Worm (Caenorhabditis elegans) whole organism, L4 larva: ENCODE data around the gene lect-2.
A peak's percentile ranks its signal among the peaks of the same experiment; 100 is the strongest.

Experiments used
- D1046.2 ChIP-seq: fragments of 200-800 bp; sonication (Bioruptor generic); IDR thresholded peaks from 2 replicates; pipeline ENCODE4 v1.3.6; 2022; ENCODE audit warnings: missing genetic modification characterization, missing compliant biosample characterization
- F49E8.2 ChIP-seq: sonication (generic microtip); optimal IDR thresholded peaks from 2 replicates; lab custom pipeline; 2016; ENCODE audit warnings: missing compliant biosample characterization, mild to moderate bottlenecking, missing genetic modification characterization, borderline replicate concordance
- T20F7.1 ChIP-seq: fragments of 200-800 bp; sonication (Bioruptor generic); optimal IDR thresholded peaks from 2 replicates; lab custom pipeline; 2018; ENCODE audit warnings: mild to moderate bottlenecking, missing genetic modification characterization, missing compliant biosample characterization
- T26A8.4 ChIP-seq: fragments of 200-800 bp; sonication (Bioruptor generic); IDR thresholded peaks from 2 replicates; pipeline ENCODE4 v1.3.6; 2022; ENCODE audit warnings: missing genetic modification characterization, missing compliant biosample characterization
- Y105C5A.15 ChIP-seq: fragments of 200-800 bp; sonication (Bioruptor generic); IDR thresholded peaks from 2 replicates; pipeline ENCODE4 v1.3.6; 2022; ENCODE audit warnings: missing genetic modification characterization, missing compliant biosample characterization
- Y48G9A.11 ChIP-seq: fragments of 200-800 bp; sonication (Bioruptor generic); IDR thresholded peaks from 2 replicates; pipeline ENCODE4 v1.3.6; 2022; ENCODE audit warnings: missing genetic modification reagents, missing genetic modification characterization, missing compliant biosample characterization
- Y5F2A.4 ChIP-seq: fragments of 200-800 bp; sonication (Bioruptor generic); optimal IDR thresholded peaks from 2 replicates; lab custom pipeline; 2018; ENCODE audit warnings: mild to moderate bottlenecking, missing genetic modification characterization, missing compliant biosample characterization
- aha-1 ChIP-seq: fragments of 150-350 bp; peaks from one replicate; lab custom pipeline; 2014; ENCODE audit warnings: missing biosample characterization, missing genetic modification characterization
- aly-2 ChIP-seq: sonication (generic microtip); optimal IDR thresholded peaks from 2 replicates; lab custom pipeline; 2018; ENCODE audit warnings: missing biosample characterization, missing genetic modification characterization
- attf-4 ChIP-seq: sonication (generic microtip); optimal IDR thresholded peaks from 3 replicates; lab custom pipeline; 2017; ENCODE audit warnings: missing biosample characterization, missing genetic modification characterization
- ceh-20 ChIP-seq: fragments of 200-800 bp; sonication (Bioruptor generic); IDR thresholded peaks from 2 replicates; pipeline ENCODE4 v1.3.6; 2022; ENCODE audit warnings: missing genetic modification reagents, missing genetic modification characterization, missing compliant biosample characterization
- ceh-44 ChIP-seq: fragments of 200-800 bp; sonication (Bioruptor generic); IDR thresholded peaks from 2 replicates; pipeline ENCODE4 v1.3.6; 2022; ENCODE audit warnings: missing genetic modification reagents, missing genetic modification characterization, missing compliant biosample characterization
- ceh-62 ChIP-seq: sonication (generic microtip); optimal IDR thresholded peaks from 2 replicates; lab custom pipeline; 2017; ENCODE audit warnings: missing biosample characterization, missing genetic modification characterization
- ceh-82 ChIP-seq: sonication (generic microtip); optimal IDR thresholded peaks from 2 replicates; lab custom pipeline; 2017; ENCODE audit warnings: missing biosample characterization, missing genetic modification characterization
- ces-1 ChIP-seq: fragments of 150-350 bp; sonication (generic microtip); optimal IDR thresholded peaks from 4 replicates; lab custom pipeline; 2014; ENCODE audit warnings: missing biosample characterization, missing genetic modification reagents, missing genetic modification characterization
- daf-16 ChIP-seq, 3 experiments: sonication (generic microtip); optimal IDR thresholded peaks; 2 replicates each; lab custom pipeline; 2016 to 2017; ENCODE audit warnings: missing genetic modification characterization in 3 of 3, missing genetic modification reagents in 3 of 3, mild to moderate bottlenecking in 2 of 3, missing compliant biosample characterization in 2 of 3, missing biosample characterization in 1 of 3, moderate library complexity in 1 of 3
- dmd-9 ChIP-seq: fragments of 200-800 bp; sonication (Bioruptor generic); IDR thresholded peaks from 2 replicates; pipeline ENCODE4 v1.3.6; 2022; ENCODE audit warnings: missing genetic modification reagents, missing genetic modification characterization, missing compliant biosample characterization
- duxl-1 ChIP-seq: sonication (generic microtip); optimal IDR thresholded peaks from 2 replicates; lab custom pipeline; 2016; ENCODE audit warnings: mild to moderate bottlenecking, missing genetic modification characterization, moderate library complexity, missing compliant biosample characterization; ENCODE audit not compliant: poor library complexity
- dve-1 ChIP-seq: sonication (generic microtip); optimal IDR thresholded peaks from 2 replicates; lab custom pipeline; 2017; ENCODE audit warnings: antibody characterized with exemption, mild to moderate bottlenecking, missing genetic modification characterization, missing compliant biosample characterization; ENCODE audit not compliant: insufficient read depth
- fos-1 ChIP-seq: fragments of 150-350 bp; optimal IDR thresholded peaks from 2 replicates; lab custom pipeline; 2014; ENCODE audit warnings: missing biosample characterization, missing genetic modification characterization
- hif-1 ChIP-seq, 2 experiments: sonication (generic microtip); optimal IDR thresholded peaks; 2 replicates each; lab custom pipeline; 2016 to 2017; ENCODE audit warnings: missing compliant biosample characterization in 2 of 2, missing genetic modification characterization in 2 of 2, missing genetic modification reagents in 2 of 2, missing genotype in 2 of 2, mild to moderate bottlenecking in 1 of 2
- hlh-11 ChIP-seq: fragments of 200-800 bp; sonication (Bioruptor generic); optimal IDR thresholded peaks from 2 replicates; lab custom pipeline; 2018; ENCODE audit warnings: mild to moderate bottlenecking, missing genetic modification characterization, missing compliant biosample characterization
- hmg-1.1 ChIP-seq: fragments of 200-800 bp; sonication (Bioruptor generic); IDR thresholded peaks from 2 replicates; pipeline ENCODE4 v1.3.6; 2022; ENCODE audit warnings: missing genetic modification reagents, missing genetic modification characterization, missing compliant biosample characterization
- lin-1 ChIP-seq: fragments of 200-800 bp; sonication (Bioruptor generic); IDR thresholded peaks from 2 replicates; pipeline ENCODE4 v1.3.6; 2022; ENCODE audit warnings: missing genetic modification reagents, missing genetic modification characterization, missing compliant biosample characterization
- lin-13 ChIP-seq: fragments of 150-350 bp; optimal IDR thresholded peaks from 2 replicates; lab custom pipeline; 2014; ENCODE audit warnings: missing biosample characterization, missing genetic modification reagents, missing genetic modification characterization
- lin-15B ChIP-seq: fragments of 150-350 bp; sonication (generic microtip); optimal IDR thresholded peaks from 3 replicates; lab custom pipeline; 2014; ENCODE audit warnings: missing biosample characterization, missing genetic modification characterization
- lin-39 ChIP-seq: fragments of 150-350 bp; optimal IDR thresholded peaks from 2 replicates; lab custom pipeline; 2014; ENCODE audit warnings: missing biosample characterization, missing genetic modification reagents, missing genetic modification characterization
- lir-3 ChIP-seq: sonication (generic microtip); optimal IDR thresholded peaks from 2 replicates; lab custom pipeline; 2016; ENCODE audit warnings: mild to moderate bottlenecking, missing genetic modification characterization, missing compliant biosample characterization
- lsy-2 ChIP-seq, 2 experiments: fragments of 150-350 bp in 1 of 2; sonication (generic microtip) in 1 of 2; optimal IDR thresholded peaks; 2 replicates each; lab custom pipeline; 2014 to 2017; ENCODE audit warnings: missing biosample characterization in 2 of 2, missing genetic modification characterization in 2 of 2
- mes-2 ChIP-seq: sonication (generic microtip); optimal IDR thresholded peaks from 2 replicates; lab custom pipeline; 2016; ENCODE audit warnings: missing genotype, mild to moderate bottlenecking, missing genetic modification characterization, missing compliant biosample characterization; ENCODE audit not compliant: poor library complexity, severe bottlenecking
- nhr-10 ChIP-seq: fragments of 150-350 bp; optimal IDR thresholded peaks from 2 replicates; lab custom pipeline; 2014; ENCODE audit warnings: missing biosample characterization, missing genetic modification characterization
- nhr-11 ChIP-seq: fragments of 150-350 bp; optimal IDR thresholded peaks from 2 replicates; lab custom pipeline; 2014; ENCODE audit warnings: missing biosample characterization, missing genetic modification characterization
- nhr-42 ChIP-seq: fragments of 200-800 bp; sonication (Bioruptor generic); IDR thresholded peaks from 2 replicates; pipeline ENCODE4 v1.3.6; 2022; ENCODE audit warnings: missing genetic modification characterization, missing compliant biosample characterization
- nhr-48 ChIP-seq: sonication (generic microtip); optimal IDR thresholded peaks from 2 replicates; lab custom pipeline; 2016; ENCODE audit warnings: mild to moderate bottlenecking, missing genetic modification characterization, missing compliant biosample characterization
- nhr-76 ChIP-seq: fragments of 150-350 bp; optimal IDR thresholded peaks from 2 replicates; lab custom pipeline; 2014; ENCODE audit warnings: missing biosample characterization, missing genetic modification characterization
- pqm-1 ChIP-seq: sonication (generic microtip); optimal IDR thresholded peaks from 2 replicates; lab custom pipeline; 2017; ENCODE audit warnings: missing biosample characterization, missing genetic modification characterization
- sdz-12 ChIP-seq: fragments of 200-800 bp; sonication (Bioruptor generic); optimal IDR thresholded peaks from 2 replicates; lab custom pipeline; 2018; ENCODE audit warnings: mild to moderate bottlenecking, missing genetic modification characterization, missing compliant biosample characterization
- snpc-1.2 ChIP-seq: fragments of 200-800 bp; sonication (Bioruptor generic); IDR thresholded peaks from 2 replicates; pipeline ENCODE4 v1.3.6; 2022; ENCODE audit warnings: missing genetic modification reagents, missing genetic modification characterization, missing compliant biosample characterization
- spr-1 ChIP-seq: sonication (generic microtip); optimal IDR thresholded peaks from 2 replicates; lab custom pipeline; 2016; ENCODE audit warnings: mild to moderate bottlenecking, missing genetic modification characterization, missing compliant biosample characterization
- tag-97 ChIP-seq: fragments of 200-800 bp; sonication (Bioruptor generic); IDR thresholded peaks from 2 replicates; pipeline ENCODE4 v1.3.6; 2022; ENCODE audit warnings: missing genetic modification characterization, missing compliant biosample characterization
- tra-1 ChIP-seq: fragments of 200-800 bp; sonication (Bioruptor generic); IDR thresholded peaks from 2 replicates; pipeline ENCODE4 v1.3.6; 2022; ENCODE audit warnings: missing genetic modification reagents, missing genetic modification characterization, missing compliant biosample characterization
- unc-130 ChIP-seq: sonication (generic microtip); optimal IDR thresholded peaks from 2 replicates; lab custom pipeline; 2016; ENCODE audit warnings: missing genetic modification reagents, missing genetic modification characterization, missing compliant biosample characterization
- unc-62 ChIP-seq, 3 experiments: fragments of 150-350 bp in 1 of 3; sonication (generic microtip); optimal IDR thresholded peaks in 2 of 3; peaks in 1 of 3; 1 replicate in 1 of 3; 2 replicates in 2 of 3; lab custom pipeline; 2014 to 2017; ENCODE audit warnings: missing biosample characterization in 3 of 3, missing genetic modification characterization in 3 of 3, missing genetic modification reagents in 3 of 3, missing genotype in 1 of 3
- vab-7 ChIP-seq: fragments of 200-800 bp; sonication (Bioruptor generic); IDR thresholded peaks from 2 replicates; pipeline ENCODE4 v1.3.6; 2022; ENCODE audit warnings: missing genetic modification reagents, missing genetic modification characterization, missing compliant biosample characterization
- zfp-2 ChIP-seq: sonication (generic microtip); optimal IDR thresholded peaks from 2 replicates; lab custom pipeline; 2016; ENCODE audit warnings: mild to moderate bottlenecking, missing genetic modification characterization, missing compliant biosample characterization
- zip-2 ChIP-seq: fragments of 150-350 bp; optimal IDR thresholded peaks from 2 replicates; lab custom pipeline; 2014; ENCODE audit warnings: missing biosample characterization, missing genetic modification characterization
- ztf-7 ChIP-seq: fragments of 150-350 bp; optimal IDR thresholded peaks from 2 replicates; lab custom pipeline; 2014; ENCODE audit warnings: missing biosample characterization, missing genetic modification characterization

lect-2 gene

ce11 chrII:5774879-5775278, 15.6 kb upstream of the lect-2 start:
- TF ChIP-seq ceh-62 (tag; lab: Kevin White, UChicago) (no peak), hlh-11 (tag; lab: Kevin White, UChicago) (no peak), lin-1 (GFP tag; lab: Robert Waterston, UW) (no peak), ceh-44 (no peak), D1046.2 (no peak), Y105C5A.15 (GFP tag; lab: Robert Waterston, UW) (no peak)

ce11 chrII:5777372-5777771, 13.2 kb upstream of the lect-2 start:
- no peak for TF ChIP-seq lir-3
- no peak for TF ChIP-seq spr-1 (tag; lab: Kevin White, UChicago)
- TF ChIP-seq mes-2 (tag; lab: Kevin White, UChicago): no peak
- TF ChIP-seq daf-16 (GFP tag; optimal IDR thresholded peaks at IDR 0.05; lab: Kevin White, UChicago): no peak
- no peak for TF ChIP-seq daf-16 (tag; optimal IDR thresholded peaks at IDR 0.05; lab: Kevin White, UChicago)
- TF ChIP-seq aha-1: no peak
- TF ChIP-seq lin-15B: no peak
- no peak for TF ChIP-seq F49E8.2 (tag; lab: Kevin White, UChicago)
- no peak for TF ChIP-seq Y105C5A.15 (GFP tag; lab: Robert Waterston, UW)
- no peak for TF ChIP-seq lin-13 (GFP tag; lab: Kevin White, UChicago)
- no peak for TF ChIP-seq Y48G9A.11 (GFP tag; lab: Robert Waterston, UW)
- TF ChIP-seq, all 104 proteins: peak for 0

DNA sequence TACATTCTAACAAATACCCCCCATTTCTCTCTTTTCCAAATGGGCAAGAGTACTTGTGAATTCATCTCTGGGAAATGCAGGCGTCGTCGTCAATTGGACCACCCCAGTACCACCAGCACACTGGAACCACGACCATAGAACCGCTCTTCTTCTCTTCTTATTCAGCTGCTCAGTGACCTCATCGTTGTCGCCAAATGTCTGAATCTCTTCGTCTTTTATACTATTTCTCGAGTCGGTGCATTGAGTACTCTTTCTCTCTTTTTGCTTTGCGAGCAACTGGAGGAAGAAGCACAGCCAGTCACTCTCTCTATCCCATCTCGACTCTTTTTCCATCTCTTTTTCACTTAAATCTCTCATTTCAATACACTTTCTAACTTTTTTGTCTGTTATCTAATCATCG, 10.7 kb upstream of the lect-2 start:
- no peak for TF ChIP-seq lin-39
- no peak for TF ChIP-seq dmd-9 (GFP tag; lab: Robert Waterston, UW)
- no peak for TF ChIP-seq ceh-20 (GFP tag; lab: Robert Waterston, UW)
- TF ChIP-seq ces-1: no peak
- no peak for TF ChIP-seq pqm-1 (tag; lab: Kevin White, UChicago)
- TF ChIP-seq dve-1 (tag; lab: Kevin White, UChicago): no peak
- TF ChIP-seq ceh-62 (tag; lab: Kevin White, UChicago): no peak
- TF ChIP-seq nhr-11 (tag; lab: Kevin White, UChicago): peak; percentile 11
- TF ChIP-seq Y5F2A.4 (GFP tag; lab: Kevin White, UChicago): no peak
- TF ChIP-seq snpc-1.2 (GFP tag; lab: Robert Waterston, UW): no peak
- TF ChIP-seq sdz-12 (GFP tag; lab: Kevin White, UChicago): no peak
- TF ChIP-seq zip-2 (tag; lab: Kevin White, UChicago): no peak
- TF ChIP-seq ceh-82 (tag; lab: Kevin White, UChicago): no peak
- no peak for TF ChIP-seq nhr-42 (GFP tag; lab: Robert Waterston, UW)
- no peak for TF ChIP-seq tag-97
- TF ChIP-seq lsy-2 (tag; optimal IDR thresholded peaks at IDR 0.05; lab: Kevin White, UChicago): peak in 1 of 2 experiments; percentile 30
- no peak for TF ChIP-seq lin-15B
- no peak for TF ChIP-seq nhr-10 (tag; lab: Kevin White, UChicago)
- no peak for TF ChIP-seq unc-130 (GFP tag; lab: Kevin White, UChicago)
- TF ChIP-seq Y105C5A.15 (GFP tag; lab: Robert Waterston, UW): no peak
- TF ChIP-seq lir-3: no peak
- no peak for TF ChIP-seq lin-13 (GFP tag; lab: Kevin White, UChicago)
- no peak for TF ChIP-seq fos-1
- TF ChIP-seq nhr-48 (tag; lab: Kevin White, UChicago): no peak
- no peak for TF ChIP-seq ztf-7 (tag; lab: Kevin White, UChicago)
- no peak for TF ChIP-seq lin-1 (GFP tag; lab: Robert Waterston, UW)
- no peak for TF ChIP-seq vab-7 (GFP tag; lab: Robert Waterston, UW)
- no peak for TF ChIP-seq zfp-2 (tag; lab: Kevin White, UChicago)
- no peak for TF ChIP-seq hif-1 (tag; optimal IDR thresholded peaks at IDR 0.05; lab: Kevin White, UChicago)
- TF ChIP-seq tra-1 (GFP tag; lab: Robert Waterston, UW): no peak
- TF ChIP-seq aha-1: peak; percentile 29
- TF ChIP-seq duxl-1 (tag; lab: Kevin White, UChicago): no peak
- TF ChIP-seq nhr-76 (tag; lab: Kevin White, UChicago): no peak
- TF ChIP-seq T26A8.4 (GFP tag; lab: Robert Waterston, UW): no peak
- no peak for TF ChIP-seq aly-2
- TF ChIP-seq attf-4 (tag; lab: Kevin White, UChicago): no peak
- TF ChIP-seq T20F7.1 (GFP tag; lab: Kevin White, UChicago): no peak
- TF ChIP-seq unc-62 (GFP tag; optimal IDR thresholded peaks at IDR 0.05 in 1 of 2; lab: Kevin White, UChicago): peak in 1 of 2 experiments; percentile 0
- no peak for TF ChIP-seq unc-62 (tag; optimal IDR thresholded peaks at IDR 0.05; lab: Kevin White, UChicago)
- TF ChIP-seq hmg-1.1: peak; percentile 47
